Fruit fly (Drosophila melanogaster) whole organism, embryonic: Measurements from ENCODE around the gene Pex16.

Source experiments
- Aef1 ChIP-seq: fragments of 200-800 bp; sonication (Bioruptor generic); IDR thresholded peaks from 3 replicates; pipeline ENCODE4 v1.3.6; 2022; ENCODE audit warnings: missing biosample characterization, missing genetic modification characterization
- Antp ChIP-seq: fragments of 200-800 bp; sonication (Bioruptor generic); optimal IDR thresholded peaks from 3 replicates; lab custom pipeline; 2016; ENCODE audit warnings: missing biosample characterization, missing genetic modification characterization
- Bgb ChIP-seq: fragments of 200-800 bp; sonication (Bioruptor generic); IDR thresholded peaks from 2 replicates; pipeline ENCODE4 v1.3.6; 2022; ENCODE audit warnings: missing biosample characterization, missing genetic modification characterization; ENCODE audit not compliant: partially characterized antibody
- CG10565 ChIP-seq: fragments of 200-800 bp; sonication (Bioruptor generic); optimal IDR thresholded peaks from 3 replicates; lab custom pipeline; 2016; ENCODE audit warnings: missing biosample characterization, mild to moderate bottlenecking, missing genetic modification characterization
- CG10979 ChIP-seq: fragments of 200-800 bp; sonication (Bioruptor generic); optimal IDR thresholded peaks from 2 replicates; lab custom pipeline; 2018; ENCODE audit warnings: missing biosample characterization, mild to moderate bottlenecking, missing genetic modification characterization, moderate library complexity
- CG11247 ChIP-seq: fragments of 200-800 bp; sonication (Bioruptor generic); IDR thresholded peaks from 2 replicates; pipeline ENCODE4 v1.3.6; 2022; ENCODE audit warnings: missing biosample characterization, missing genetic modification characterization
- CG1233 ChIP-seq: fragments of 200-800 bp; sonication (Bioruptor generic); optimal IDR thresholded peaks from 4 replicates; lab custom pipeline; 2018; ENCODE audit warnings: missing biosample characterization, mild to moderate bottlenecking, missing genetic modification characterization
- CG15073 ChIP-seq: fragments of 200-800 bp; sonication (Bioruptor generic); optimal IDR thresholded peaks from 2 replicates; lab custom pipeline; 2016; ENCODE audit warnings: missing biosample characterization, missing genetic modification characterization
- CG15479 ChIP-seq: fragments of 200-800 bp; sonication (Bioruptor generic); optimal IDR thresholded peaks from 3 replicates; lab custom pipeline; 2019; ENCODE audit warnings: missing biosample characterization, mild to moderate bottlenecking, missing genetic modification characterization, moderate library complexity
- CG17359 ChIP-seq: fragments of 200-800 bp; sonication (Bioruptor generic); optimal IDR thresholded peaks from 3 replicates; lab custom pipeline; 2018; ENCODE audit warnings: missing biosample characterization, mild to moderate bottlenecking, missing genetic modification characterization, moderate library complexity
- CG17385 ChIP-seq: fragments of 200-800 bp; sonication (Bioruptor generic); optimal IDR thresholded peaks from 3 replicates; lab custom pipeline; 2018; ENCODE audit warnings: missing biosample characterization, mild to moderate bottlenecking, missing genetic modification characterization
- CG1792 ChIP-seq: fragments of 200-800 bp; sonication (Bioruptor generic); optimal IDR thresholded peaks from 2 replicates; lab custom pipeline; 2016; ENCODE audit warnings: missing biosample characterization, missing genetic modification characterization
- CG2116 ChIP-seq: fragments of 200-800 bp; sonication (Bioruptor generic); optimal IDR thresholded peaks from 3 replicates; lab custom pipeline; 2018; ENCODE audit warnings: missing biosample characterization, mild to moderate bottlenecking, missing genetic modification characterization
- CG2120 ChIP-seq: fragments of 200-800 bp; sonication (Bioruptor generic); optimal IDR thresholded peaks from 3 replicates; lab custom pipeline; 2016; ENCODE audit warnings: missing biosample characterization, missing genetic modification characterization
- CG31224 ChIP-seq: fragments of 200-800 bp; sonication (Bioruptor generic); IDR thresholded peaks from 2 replicates; pipeline ENCODE4 v1.3.6; 2022; ENCODE audit warnings: missing biosample characterization, missing genetic modification characterization
- CG31441 ChIP-seq: fragments of 200-800 bp; sonication (Bioruptor generic); IDR thresholded peaks from 2 replicates; pipeline ENCODE4 v1.3.6; 2022; ENCODE audit warnings: missing biosample characterization, missing genetic modification characterization
- CG33213 ChIP-seq: fragments of 200-800 bp; sonication (Bioruptor generic); optimal IDR thresholded peaks from 3 replicates; lab custom pipeline; 2016; ENCODE audit warnings: missing biosample characterization, missing genetic modification characterization
- CG3726 ChIP-seq: fragments of 200-800 bp; sonication (Bioruptor generic); IDR thresholded peaks from 3 replicates; pipeline ENCODE4, ENCODE4 v1.3.6; 2022; ENCODE audit warnings: missing biosample characterization, missing genetic modification characterization
- CG4820 ChIP-seq: fragments of 200-800 bp; sonication (Bioruptor generic); optimal IDR thresholded peaks from 3 replicates; lab custom pipeline; 2016; ENCODE audit warnings: missing biosample characterization, missing genetic modification characterization
- CG5245 ChIP-seq: fragments of 200-800 bp; sonication (Bioruptor generic); optimal IDR thresholded peaks from 3 replicates; lab custom pipeline; 2016; ENCODE audit warnings: missing biosample characterization, missing genetic modification characterization
- CG5953 ChIP-seq: fragments of 200-800 bp; sonication (Bioruptor generic); IDR thresholded peaks from 2 replicates; pipeline ENCODE4 v1.3.6; 2022; ENCODE audit warnings: missing biosample characterization, missing genetic modification characterization
- CG6654 ChIP-seq: fragments of 200-800 bp; sonication (Bioruptor generic); optimal IDR thresholded peaks from 2 replicates; lab custom pipeline; 2017; ENCODE audit warnings: missing biosample characterization, mild to moderate bottlenecking, missing genetic modification characterization
- Deaf1 ChIP-seq: fragments of 200-800 bp; optimal IDR thresholded peaks from 3 replicates; lab custom pipeline; 2019; ENCODE audit warnings: missing biosample characterization, mild to moderate bottlenecking, missing genetic modification characterization, moderate library complexity
- Dll ChIP-seq: fragments of 200-800 bp; sonication (Bioruptor generic); IDR thresholded peaks from 4 replicates; pipeline ENCODE4 v1.3.6; 2022; ENCODE audit warnings: missing biosample characterization, missing genetic modification characterization; ENCODE audit not compliant: partially characterized antibody
- Ets97D ChIP-seq: fragments of 200-800 bp; sonication (Bioruptor generic); optimal IDR thresholded peaks from 3 replicates; lab custom pipeline; 2016; ENCODE audit warnings: missing biosample characterization, missing genetic modification characterization
- GATAe ChIP-seq: fragments of 200-800 bp; sonication (Bioruptor generic); conservative IDR thresholded peaks from 2 replicates; pipeline ENCODE4 v1.3.6; 2022; ENCODE audit warnings: missing biosample characterization, missing genetic modification characterization
- H2.0 ChIP-seq: fragments of 200-800 bp; sonication (Bioruptor generic); IDR thresholded peaks from 2 replicates; pipeline ENCODE4 v1.3.6; 2022; ENCODE audit warnings: missing biosample characterization, missing genetic modification characterization
- Hand ChIP-seq: fragments of 200-800 bp; sonication (Bioruptor generic); optimal IDR thresholded peaks from 2 replicates; lab custom pipeline; 2017; ENCODE audit warnings: mild to moderate bottlenecking, missing biosample characterization, missing genetic modification reagents, missing genetic modification characterization
- Hr3 ChIP-seq: fragments of 200-800 bp; sonication (Bioruptor generic); optimal IDR thresholded peaks from 3 replicates; lab custom pipeline; 2016; ENCODE audit warnings: missing biosample characterization, missing genetic modification characterization
- MBD-R2 ChIP-seq: fragments of 200-800 bp; sonication (Bioruptor generic); IDR thresholded peaks from 2 replicates; pipeline ENCODE4 v1.3.6; 2022; ENCODE audit warnings: missing biosample characterization, missing genetic modification characterization
- Spps ChIP-seq: fragments of 200-800 bp; sonication (Bioruptor generic); optimal IDR thresholded peaks from 2 replicates; lab custom pipeline; 2018; ENCODE audit warnings: missing biosample characterization, mild to moderate bottlenecking, missing genetic modification characterization
- ase ChIP-seq: fragments of 200-800 bp; sonication (Bioruptor generic); IDR thresholded peaks from 3 replicates; pipeline ENCODE4 v1.3.6; 2022; ENCODE audit warnings: missing biosample characterization, missing genetic modification characterization
- bbx ChIP-seq: fragments of 200-800 bp; sonication (Bioruptor generic); IDR thresholded peaks from 2 replicates; pipeline ENCODE4 v1.3.6; 2022; ENCODE audit warnings: missing biosample characterization, missing genetic modification characterization; ENCODE audit not compliant: partially characterized antibody
- bsh ChIP-seq, 2 experiments: fragments of 200-800 bp; sonication (Bioruptor generic); optimal IDR thresholded peaks; 2 replicates each; lab custom pipeline; 2017 to 2018; ENCODE audit warnings: mild to moderate bottlenecking in 2 of 2, missing biosample characterization in 2 of 2, missing genetic modification characterization in 2 of 2, moderate library complexity in 1 of 2
- crp ChIP-seq, 2 experiments: fragments of 200-800 bp; sonication (Bioruptor generic); optimal IDR thresholded peaks; 2 replicates in 1 of 2; 3 replicates in 1 of 2; lab custom pipeline; 2017; ENCODE audit warnings: missing biosample characterization in 2 of 2, missing genetic modification characterization in 2 of 2, mild to moderate bottlenecking in 1 of 2, moderate library complexity in 1 of 2
- da ChIP-seq: fragments of 200-800 bp; sonication (Bioruptor generic); optimal IDR thresholded peaks from 2 replicates; lab custom pipeline; 2016; ENCODE audit warnings: missing biosample characterization, missing genetic modification characterization
- fru ChIP-seq: fragments of >200 bp; optimal IDR thresholded peaks from 2 replicates; lab custom pipeline; 2017
- ftz-f1 ChIP-seq: fragments of 200-800 bp; sonication (Bioruptor generic); optimal IDR thresholded peaks from 2 replicates; lab custom pipeline; 2016; ENCODE audit warnings: missing biosample characterization, missing genetic modification characterization
- gsb ChIP-seq: fragments of 200-800 bp; sonication (Bioruptor generic); IDR thresholded peaks from 2 replicates; pipeline ENCODE4 v1.3.6; 2022; ENCODE audit warnings: missing biosample characterization, missing genetic modification characterization
- her ChIP-seq: fragments of 200-800 bp; sonication (Bioruptor generic); optimal IDR thresholded peaks from 2 replicates; lab custom pipeline; 2016; ENCODE audit warnings: missing biosample characterization, missing genetic modification characterization
- maf-S ChIP-seq: fragments of 200-800 bp; sonication (Bioruptor generic); optimal IDR thresholded peaks from 2 replicates; lab custom pipeline; 2016; ENCODE audit warnings: missing biosample characterization, missing genetic modification characterization
- oc ChIP-seq: fragments of 200-800 bp; sonication (Bioruptor generic); optimal IDR thresholded peaks from 2 replicates; lab custom pipeline; 2018; ENCODE audit warnings: missing biosample characterization, mild to moderate bottlenecking, missing genetic modification characterization, moderate library complexity
- psq ChIP-seq: fragments of 200-800 bp; sonication (Bioruptor generic); optimal IDR thresholded peaks from 2 replicates; lab custom pipeline; 2017; ENCODE audit warnings: missing biosample characterization, missing genetic modification characterization
- run ChIP-seq: fragments of 200-800 bp; sonication (Bioruptor generic); optimal IDR thresholded peaks from 3 replicates; lab custom pipeline; 2018; ENCODE audit warnings: missing biosample characterization, mild to moderate bottlenecking, missing genetic modification characterization
- sens-2 ChIP-seq: fragments of 200-800 bp; sonication (Bioruptor generic); IDR thresholded peaks from 2 replicates; pipeline ENCODE4 v1.3.6; 2022; ENCODE audit warnings: missing biosample characterization, missing genetic modification characterization
- sim ChIP-seq: fragments of 200-800 bp; sonication (Bioruptor generic); IDR thresholded peaks from 2 replicates; pipeline ENCODE4 v1.3.6; 2022; ENCODE audit warnings: missing biosample characterization, missing genetic modification characterization
- tgo ChIP-seq: fragments of 200-800 bp; sonication (Bioruptor generic); IDR thresholded peaks from 3 replicates; pipeline ENCODE4 v1.3.6; 2022; ENCODE audit warnings: missing biosample characterization, missing genetic modification characterization
- ttk ChIP-seq: fragments of 200-800 bp; sonication (Bioruptor generic); IDR thresholded peaks from 2 replicates; pipeline ENCODE4 v2.1.2; 2022; ENCODE audit warnings: missing biosample characterization, missing genetic modification characterization
- vnd ChIP-seq: fragments of 200-800 bp; sonication (Bioruptor generic); IDR thresholded peaks from 3 replicates; pipeline ENCODE4 v1.3.6; 2022; ENCODE audit warnings: missing biosample characterization, missing genetic modification characterization; ENCODE audit not compliant: partially characterized antibody

Pex16 gene

dm6 chr3L:20771001-20771890 lies 6.8 kb downstream of the Pex16 start, which contains the start of the genes CG4042 and Pitslre (continued):
- TF ChIP-seq CG2116 (GFP tag; lab: Kevin White, UChicago) = peak; percentile 25
- no peak for TF ChIP-seq sim (GFP tag; lab: Robert Waterston, UW)
- TF ChIP-seq CG17359 (tag; lab: Kevin White, UChicago) = peak; percentile 55
- TF ChIP-seq MBD-R2 (GFP tag; lab: Robert Waterston, UW) = peak; percentile 64
- TF ChIP-seq bbx (GFP tag; lab: Robert Waterston, UW) = peak; percentile 36
- no peak for TF ChIP-seq oc (tag; lab: Kevin White, UChicago)
- no peak for TF ChIP-seq Spps (tag; lab: Kevin White, UChicago)
- no peak for TF ChIP-seq CG11247 (GFP tag; lab: Robert Waterston, UW)
- no peak for TF ChIP-seq maf-S (GFP tag; lab: Kevin White, UChicago)
- TF ChIP-seq psq (GFP tag; lab: Kevin White, UChicago) = peak; percentile 5
- TF ChIP-seq her = no peak
- TF ChIP-seq vnd (GFP tag; lab: Robert Waterston, UW) = peak; percentile 61
- no peak for TF ChIP-seq ttk
- no peak for TF ChIP-seq CG3726 (GFP tag; lab: Robert Waterston, UW)
- no peak for TF ChIP-seq CG1233 (GFP tag; lab: Kevin White, UChicago)
- 0 out of 2 replicates have a peak, but pooled peaks have one; percentile 33 for TF ChIP-seq CG31441 (GFP tag; lab: Robert Waterston, UW)
- no peak for TF ChIP-seq Antp (GFP tag; lab: Kevin White, UChicago)
- TF ChIP-seq H2.0 (GFP tag; lab: Robert Waterston, UW) = no peak
- TF ChIP-seq Dll (GFP tag; lab: Robert Waterston, UW) = peak; percentile 90
- TF ChIP-seq GATAe = no peak
- TF ChIP-seq da (GFP tag; lab: Kevin White, UChicago) = no peak
- peak; percentile 61 for TF ChIP-seq Hr3 (GFP tag; lab: Kevin White, UChicago)
- TF ChIP-seq Deaf1 (tag; lab: Kevin White, UChicago) = no peak
- no peak for TF ChIP-seq sens-2 (GFP tag; lab: Robert Waterston, UW)
- TF ChIP-seq CG4820 (GFP tag; lab: Kevin White, UChicago) = peak; percentile 37
- TF ChIP-seq CG15073 (GFP tag; lab: Kevin White, UChicago) = no peak
- peak; percentile 10 for TF ChIP-seq CG10979 (tag; lab: Kevin White, UChicago)
- TF ChIP-seq gsb (GFP tag; lab: Robert Waterston, UW) = no peak
- TF ChIP-seq run (tag; lab: Kevin White, UChicago) = no peak
- peak; percentile 48 for TF ChIP-seq Ets97D
- no peak for TF ChIP-seq CG5245 (GFP tag; lab: Kevin White, UChicago)
- no peak for TF ChIP-seq CG33213 (GFP tag; lab: Kevin White, UChicago)
- peak; percentile 33; the same call in 1 of the 2 replicates for TF ChIP-seq CG31224 (GFP tag; lab: Robert Waterston, UW)
- TF ChIP-seq tgo (GFP tag; lab: Robert Waterston, UW) = peak; percentile 23; the same call in 1 of the 3 replicates
- peak; percentile 95 to 96 for TF ChIP-seq crp (GFP tag; optimal IDR thresholded peaks at IDR 0.05; lab: Kevin White, UChicago)
- TF ChIP-seq CG15479 (GFP tag; lab: Kevin White, UChicago) = no peak
- no peak for TF ChIP-seq CG5953 (GFP tag; lab: Robert Waterston, UW)
- peak; percentile 66 for TF ChIP-seq CG2120 (GFP tag; lab: Kevin White, UChicago)
- TF ChIP-seq CG10565 (GFP tag; lab: Kevin White, UChicago) = no peak
- no peak for TF ChIP-seq CG1792 (GFP tag; lab: Kevin White, UChicago)
- TF ChIP-seq CG17385 (GFP tag; lab: Kevin White, UChicago) = peak; percentile 32
- peak; percentile 33; the same call in 1 of the 2 replicates for TF ChIP-seq Bgb (GFP tag; lab: Robert Waterston, UW)
- no peak for TF ChIP-seq Hand (GFP tag; lab: Kevin White, UChicago)
- TF ChIP-seq CG6654 = no peak
- TF ChIP-seq fru (lab: Kevin White, UChicago) = no peak
- peak in 1 of 2 experiments; percentile 5 for TF ChIP-seq bsh (GFP tag; optimal IDR thresholded peaks at IDR 0.05; lab: Kevin White, UChicago)
- TF ChIP-seq ftz-f1 = no peak
- TF ChIP-seq Aef1 (GFP tag; lab: Robert Waterston, UW) = 0 out of 3 replicates have a peak, but pooled peaks have one; percentile 22
- TF ChIP-seq ase = 0 out of 3 replicates have a peak, but pooled peaks have one; percentile 14
